Worm (Caenorhabditis elegans): ENCODE results near the gene Y9C2UA.1.

DNA sequence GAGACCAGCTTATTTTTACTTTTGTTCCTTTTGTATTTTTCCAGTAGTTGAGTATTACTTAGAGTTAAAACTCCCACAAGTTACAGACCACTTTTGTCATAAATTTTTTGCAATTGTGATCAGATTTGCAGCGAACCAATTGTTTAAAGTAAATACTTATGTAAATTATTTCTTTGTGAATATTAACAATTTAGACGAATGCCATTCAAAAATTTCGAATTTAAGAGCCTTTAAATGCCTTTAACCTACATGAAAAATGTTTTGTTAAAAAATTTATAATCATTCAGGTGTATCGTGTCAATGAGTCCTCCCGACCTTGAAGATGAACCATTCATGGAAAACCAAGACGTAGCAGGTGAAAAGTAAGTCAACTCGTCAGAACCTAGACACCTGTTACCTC is 6.5 kb downstream of the Y9C2UA.1 start, which contains the start of gene W07A12.4:
- TF ChIP-seq nhr-25 (tag; optimal IDR thresholded peaks at IDR 0.05) (no peak), ztf-11 (tag; optimal IDR thresholded peaks at IDR 0.05) (no peak), lin-13 (GFP tag; optimal IDR thresholded peaks at IDR 0.05) (no peak), nhr-77 (tag; optimal IDR thresholded peaks at IDR 0.05) (no peak), snpc-4 (tag; optimal IDR thresholded peaks at IDR 0.05) (no peak), nhr-11 (tag; optimal IDR thresholded peaks at IDR 0.05) (no peak), aly-2 (tag; optimal IDR thresholded peaks at IDR 0.05) (no peak), unc-62 (GFP tag; optimal IDR thresholded peaks at IDR 0.05) (no peak)

Data from whole organism, L2 larva.